Fruit fly (Drosophila melanogaster) whole organism, prepupa: ENCODE data around the gene CG15912.

ENCODE experiments used
- CG8119 ChIP-seq: fragments of 200-800 bp; sonication (Bioruptor generic); IDR thresholded peaks from 3 replicates; pipeline ENCODE4 v1.3.6; 2022; ENCODE audit warnings: missing biosample characterization, missing genetic modification characterization
- CG8632 ChIP-seq: fragments of 200-800 bp; sonication (Bioruptor generic); optimal IDR thresholded peaks from 3 replicates; lab custom pipeline; 2016; ENCODE audit warnings: missing biosample characterization, missing genetic modification characterization
- Eip75B ChIP-seq: fragments of 200-800 bp; sonication (Bioruptor generic); optimal IDR thresholded peaks from 3 replicates; lab custom pipeline; 2016; ENCODE audit warnings: missing biosample characterization, missing genetic modification characterization
- Met ChIP-seq: fragments of 200-800 bp; sonication (Bioruptor generic); optimal IDR thresholded peaks from 3 replicates; lab custom pipeline; 2016; ENCODE audit warnings: missing biosample characterization, missing genetic modification characterization
- Sox15 ChIP-seq: fragments of 200-800 bp; sonication (Bioruptor generic); optimal IDR thresholded peaks from 3 replicates; lab custom pipeline; 2016; ENCODE audit warnings: missing biosample characterization, missing genetic modification characterization
- acj6 ChIP-seq: fragments of 200-800 bp; sonication (Bioruptor generic); optimal IDR thresholded peaks from 3 replicates; lab custom pipeline; 2016; ENCODE audit warnings: missing biosample characterization, missing genetic modification characterization
- vri ChIP-seq: fragments of 200-800 bp; sonication (Bioruptor generic); optimal IDR thresholded peaks from 3 replicates; lab custom pipeline; 2016; ENCODE audit warnings: missing biosample characterization, mild to moderate bottlenecking, missing genetic modification characterization

dm6 chrX:4529909-4530308 is 19.0 kb upstream of the CG15912 start, which contains the start of gene CG3556:
- TF ChIP-seq vri, result no peak
- no peak for TF ChIP-seq Met (GFP tag; lab: Kevin White, UChicago)
- TF ChIP-seq CG8119 (GFP tag; lab: Robert Waterston, UW), result no peak
- TF ChIP-seq CG8632 (GFP tag; lab: Kevin White, UChicago), result no peak
- TF ChIP-seq acj6 (GFP tag; lab: Kevin White, UChicago), result no peak
- TF ChIP-seq Sox15 (GFP tag; lab: Kevin White, UChicago), result no peak
- TF ChIP-seq Eip75B (GFP tag; lab: Kevin White, UChicago), result no peak
